Fruit fly (Drosophila melanogaster) whole organism, embryonic: ENCODE data around the gene CG3036.

Experiments used
- Aef1 ChIP-seq: fragments of 200-800 bp; sonication (Bioruptor generic); IDR thresholded peaks from 3 replicates; pipeline ENCODE4 v1.3.6; 2022; ENCODE audit warnings: missing biosample characterization, missing genetic modification characterization
- Blimp-1 ChIP-seq: fragments of 200-800 bp; sonication (Bioruptor generic); optimal IDR thresholded peaks from 3 replicates; lab custom pipeline; 2018; ENCODE audit warnings: missing biosample characterization, missing genetic modification characterization, mild to moderate bottlenecking, moderate library complexity, missing genetic modification reagents

dm6 chr2L:4907986-4908385, 16.1 kb downstream of the CG3036 start:
- TF ChIP-seq Aef1 (GFP tag; lab: Robert Waterston, UW) = peak; percentile 62; the same call in 2 of the 3 replicates
- TF ChIP-seq Blimp-1 (GFP tag; lab: Kevin White, UChicago) = peak; percentile 76
